Fruit fly (Drosophila melanogaster): ENCODE data around the gene Gr32a.

Gene Gr32a

DNA sequence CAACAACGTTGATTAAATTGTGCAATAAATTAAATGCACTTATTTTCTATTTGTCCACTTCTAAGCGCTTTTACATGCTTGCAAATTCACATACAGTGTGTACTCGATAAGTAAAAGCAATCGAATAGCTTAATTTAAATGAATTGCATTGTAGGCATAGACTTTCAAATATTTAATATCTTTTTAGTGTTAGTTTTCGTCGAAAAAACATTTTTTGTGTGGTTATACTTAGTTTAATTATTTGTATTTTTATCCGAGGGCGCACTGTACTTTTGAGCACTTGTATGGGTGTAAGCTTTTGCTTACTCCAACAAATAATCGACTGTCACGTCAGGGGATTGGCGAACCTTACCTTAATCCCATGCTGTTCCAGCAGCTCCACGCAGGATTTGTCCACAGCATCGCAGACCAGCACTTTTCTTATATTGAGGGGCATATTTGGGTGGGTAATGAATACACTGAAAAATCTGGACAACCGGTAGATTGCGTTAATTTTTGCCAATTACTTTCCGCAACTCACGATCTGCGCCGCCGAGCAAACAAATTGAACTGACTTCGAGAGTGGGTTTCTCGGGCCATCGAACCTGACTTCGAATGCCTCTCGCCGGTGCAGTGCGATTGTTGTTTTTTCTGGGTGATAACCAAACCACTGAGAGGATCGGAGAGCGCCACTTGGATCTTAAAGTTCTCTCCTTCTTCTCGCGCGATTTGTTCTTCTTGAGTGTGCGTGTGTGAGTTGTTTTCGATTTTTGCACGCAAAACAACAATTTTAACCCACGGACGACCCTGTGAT lies 41.5 kb downstream of the Gr32a start, which contains the start of gene CG6287:
TSS of gene CG6287 (minus strand) at position 556 of the 793 bp plus-strand sequence.
- TF ChIP-seq CG17801 (GFP tag; optimal IDR thresholded peaks at IDR 0.05; ENCODE audit: partially characterized antibody) = peak; percentile 99

Measured in ovary, adult (tissue).